Worm (Caenorhabditis elegans): ENCODE results near the gene F28B1.9.

ce11 chrV:17068839-17069238 is 7.2 kb downstream of the F28B1.9 start, which contains the start of gene T05E12.8:
- TF ChIP-seq him-1 (tag; optimal IDR thresholded peaks at IDR 0.05): no peak
- no peak for TF ChIP-seq W03F9.2 (tag; optimal IDR thresholded peaks at IDR 0.05)
- no peak for TF ChIP-seq dao-5 (tag; optimal IDR thresholded peaks at IDR 0.05)

Measured in whole organism, L4/young adult.